Worm (Caenorhabditis elegans) whole organism, early embryonic: ENCODE measurements around the gene egl-36.

ENCODE experiments used
- B0310.2 ChIP-seq: sonication (generic microtip); optimal IDR thresholded peaks from 2 replicates; lab custom pipeline; 2016; ENCODE audit warnings: mild to moderate bottlenecking, missing genetic modification characterization, missing compliant biosample characterization
- F13C5.2 ChIP-seq: sonication (generic microtip); optimal IDR thresholded peaks from 2 replicates; lab custom pipeline; 2017; ENCODE audit warnings: mild to moderate bottlenecking, missing genetic modification characterization, inconsistent platforms, missing compliant biosample characterization
- aly-1 ChIP-seq: sonication (generic microtip); optimal IDR thresholded peaks from 2 replicates; lab custom pipeline; 2016; ENCODE audit warnings: missing genetic modification characterization, missing compliant biosample characterization
- ama-1 ChIP-seq: fragments of 150-350 bp; optimal IDR thresholded peaks from 2 replicates; lab custom pipeline; 2014
- ceh-13 ChIP-seq: fragments of 200-800 bp; sonication (Bioruptor generic); optimal IDR thresholded peaks from 2 replicates; lab custom pipeline; 2018; ENCODE audit warnings: mild to moderate bottlenecking, missing genetic modification characterization, missing compliant biosample characterization
- ceh-36 ChIP-seq: sonication (generic microtip); optimal IDR thresholded peaks from 2 replicates; lab custom pipeline; 2016; ENCODE audit warnings: missing genetic modification characterization, inconsistent platforms, missing compliant biosample characterization
- ets-7 ChIP-seq: sonication (generic microtip); optimal IDR thresholded peaks from 2 replicates; lab custom pipeline; 2016; ENCODE audit warnings: missing genotype, missing genetic modification characterization, missing compliant biosample characterization
- flt-1 ChIP-seq: fragments of 200-800 bp; sonication (Bioruptor generic); IDR thresholded peaks from 2 replicates; pipeline ENCODE4 v1.3.6; 2022; ENCODE audit warnings: missing genetic modification characterization, missing compliant biosample characterization
- hmbx-1 ChIP-seq: sonication (generic microtip); optimal IDR thresholded peaks from 2 replicates; lab custom pipeline; 2016; ENCODE audit warnings: mild to moderate bottlenecking, missing genetic modification characterization, missing compliant biosample characterization
- hmg-4 ChIP-seq: fragments of 200-800 bp; sonication (Bioruptor generic); optimal IDR thresholded peaks from 2 replicates; lab custom pipeline; 2018; ENCODE audit warnings: mild to moderate bottlenecking, missing genetic modification characterization, missing compliant biosample characterization
- hnd-1 ChIP-seq: sonication (generic microtip); optimal IDR thresholded peaks from 2 replicates; lab custom pipeline; 2016; ENCODE audit warnings: missing genetic modification characterization, missing compliant biosample characterization
- pes-1 ChIP-seq: fragments of 200-800 bp; sonication (Bioruptor generic); IDR thresholded peaks from 2 replicates; pipeline ENCODE4 v1.3.6; 2022; ENCODE audit warnings: missing genetic modification reagents, missing genetic modification characterization, missing compliant biosample characterization
- scrt-1 ChIP-seq: fragments of 200-800 bp; sonication (Bioruptor generic); IDR thresholded peaks from 2 replicates; pipeline ENCODE4 v1.3.6; 2022; ENCODE audit warnings: missing genetic modification characterization, missing compliant biosample characterization
- sea-1 ChIP-seq: fragments of 200-800 bp; sonication (Bioruptor generic); conservative IDR thresholded peaks from 2 replicates; pipeline ENCODE4 v1.3.6; 2022; ENCODE audit warnings: missing genetic modification characterization, missing compliant biosample characterization
- tbx-11 ChIP-seq: fragments of 200-800 bp; sonication (Bioruptor generic); IDR thresholded peaks from 2 replicates; pipeline ENCODE4 v1.3.6; 2022; ENCODE audit warnings: missing genetic modification characterization, missing compliant biosample characterization
- tbx-37 ChIP-seq: fragments of 200-800 bp; sonication (Bioruptor generic); conservative IDR thresholded peaks from 2 replicates; pipeline ENCODE4 v1.3.6; 2022; ENCODE audit warnings: missing genetic modification reagents, missing genetic modification characterization, missing compliant biosample characterization
- tra-4 ChIP-seq: sonication (generic microtip); optimal IDR thresholded peaks from 2 replicates; lab custom pipeline; 2017; ENCODE audit warnings: missing genetic modification characterization, missing compliant biosample characterization

egl-36 gene

ce11 chrX:10746388-10746787 is 12.3 kb downstream of the egl-36 start, which contains the start of gene R07A4.2:
Gene R07A4.2 (minus strand): TSS chrX:10746488.
- TF ChIP-seq ceh-36 (tag; lab: Kevin White, UChicago) = no peak
- no peak for TF ChIP-seq hmg-4
- no peak for TF ChIP-seq pes-1 (GFP tag; lab: Robert Waterston, UW)
- no peak for TF ChIP-seq F13C5.2 (tag; lab: Kevin White, UChicago)
- TF ChIP-seq ceh-13 = no peak
- TF ChIP-seq hnd-1 (tag; lab: Kevin White, UChicago) = no peak
- TF ChIP-seq scrt-1 = no peak
- TF ChIP-seq ama-1 = no peak
- no peak for TF ChIP-seq B0310.2
- no peak for TF ChIP-seq hmbx-1 (tag; lab: Kevin White, UChicago)
- no peak for TF ChIP-seq tbx-11

ce11 chrX:10748145-10748544 is 14.0 kb downstream of the egl-36 start:
- TF ChIP-seq F13C5.2 (tag; lab: Kevin White, UChicago) (no peak), aly-1 (tag; lab: Kevin White, UChicago) (no peak), ets-7 (tag; lab: Kevin White, UChicago) (no peak)

- TF ChIP-seq hmg-4 = no peak
- TF ChIP-seq F13C5.2 (tag; lab: Kevin White, UChicago) = no peak
- no peak for TF ChIP-seq flt-1 (GFP tag; lab: Robert Waterston, UW)
- no peak for TF ChIP-seq B0310.2
- no peak for TF ChIP-seq aly-1 (tag; lab: Kevin White, UChicago)
- TF ChIP-seq pes-1 (GFP tag; lab: Robert Waterston, UW) = no peak
- no peak for TF ChIP-seq hnd-1 (tag; lab: Kevin White, UChicago)
- no peak for TF ChIP-seq ama-1
- TF ChIP-seq hmbx-1 (tag; lab: Kevin White, UChicago) = no peak
- no peak for TF ChIP-seq ets-7 (tag; lab: Kevin White, UChicago)
- TF ChIP-seq scrt-1 = no peak
- no peak for TF ChIP-seq tbx-37 (GFP tag; lab: Robert Waterston, UW)
- no peak for TF ChIP-seq ceh-13
These were observed 19.3 kb downstream of the egl-36 start, which contains the start of gene R07A4.3 for ce11 chrX:10753403-10753802. Gene R07A4.3 (plus strand): TSS chrX:10753703.

ce11 chrX:10754532-10754931 is 20.4 kb downstream of the egl-36 start:
- no peak for TF ChIP-seq aly-1 (tag; lab: Kevin White, UChicago)
- no peak for TF ChIP-seq tra-4 (tag; lab: Kevin White, UChicago)
- no peak for TF ChIP-seq pes-1 (GFP tag; lab: Robert Waterston, UW)
- no peak for TF ChIP-seq scrt-1
- no peak for TF ChIP-seq hmbx-1 (tag; lab: Kevin White, UChicago)
- no peak for TF ChIP-seq hmg-4
- TF ChIP-seq flt-1 (GFP tag; lab: Robert Waterston, UW) = no peak
- TF ChIP-seq F13C5.2 (tag; lab: Kevin White, UChicago) = no peak
- no peak for TF ChIP-seq sea-1 (GFP tag; lab: Robert Waterston, UW)
- no peak for TF ChIP-seq ceh-13
- TF ChIP-seq B0310.2 = no peak
- no peak for TF ChIP-seq hnd-1 (tag; lab: Kevin White, UChicago)
- TF ChIP-seq ceh-36 (tag; lab: Kevin White, UChicago) = no peak
- no peak for TF ChIP-seq tbx-11
- no peak for TF ChIP-seq ets-7 (tag; lab: Kevin White, UChicago)
- no peak for TF ChIP-seq tbx-37 (GFP tag; lab: Robert Waterston, UW)
- TF ChIP-seq ama-1 = no peak

- TF ChIP-seq flt-1 (GFP tag; lab: Robert Waterston, UW) (no peak), pes-1 (GFP tag; lab: Robert Waterston, UW) (no peak), F13C5.2 (tag; lab: Kevin White, UChicago) (no peak), ets-7 (tag; lab: Kevin White, UChicago) (no peak), aly-1 (tag; lab: Kevin White, UChicago) (no peak), sea-1 (GFP tag; lab: Robert Waterston, UW) (no peak), ceh-13 (no peak), scrt-1 (no peak), ama-1 (no peak), hnd-1 (tag; lab: Kevin White, UChicago) (no peak), hmbx-1 (tag; lab: Kevin White, UChicago) (no peak), hmg-4 (no peak), tbx-37 (GFP tag; lab: Robert Waterston, UW) (no peak), tbx-11 (no peak), tra-4 (tag; lab: Kevin White, UChicago) (no peak), ceh-36 (tag; lab: Kevin White, UChicago) (no peak), B0310.2 (no peak)
These were observed 22.1 kb downstream of the egl-36 start for ce11 chrX:10756185-10756584.

- no peak for TF ChIP-seq ama-1
- no peak for TF ChIP-seq B0310.2
- no peak for TF ChIP-seq pes-1 (GFP tag; lab: Robert Waterston, UW)
- no peak for TF ChIP-seq ceh-13
- no peak for TF ChIP-seq hnd-1 (tag; lab: Kevin White, UChicago)
- no peak for TF ChIP-seq hmbx-1 (tag; lab: Kevin White, UChicago)
- no peak for TF ChIP-seq scrt-1
- no peak for TF ChIP-seq F13C5.2 (tag; lab: Kevin White, UChicago)
- TF ChIP-seq ets-7 (tag; lab: Kevin White, UChicago) = no peak
These were observed 23.5 kb downstream of the egl-36 start, which contains the start of gene R07A4.4 for ce11 chrX:10757608-10758007. Gene R07A4.4 (minus strand): TSS chrX:10757708.

- TF ChIP-seq tra-4 (tag; lab: Kevin White, UChicago) (no peak), hmbx-1 (tag; lab: Kevin White, UChicago) (no peak), ama-1 (no peak), tbx-37 (GFP tag; lab: Robert Waterston, UW) (no peak), B0310.2 (no peak), scrt-1 (no peak), tbx-11 (no peak), pes-1 (GFP tag; lab: Robert Waterston, UW) (no peak), F13C5.2 (tag; lab: Kevin White, UChicago) (no peak), aly-1 (tag; lab: Kevin White, UChicago) (no peak), ceh-36 (tag; lab: Kevin White, UChicago) (no peak), flt-1 (GFP tag; lab: Robert Waterston, UW) (no peak), sea-1 (GFP tag; lab: Robert Waterston, UW) (no peak)
These were observed 24.3 kb downstream of the egl-36 start for ce11 chrX:10758453-10758852.
